Fruit fly (Drosophila melanogaster) whole organism, embryonic: ENCODE measurements around the gene Mybbp1A.

Experiments
- Bteb2 ChIP-seq: fragments of 200-800 bp; sonication (Bioruptor generic); optimal IDR thresholded peaks from 2 replicates; lab custom pipeline; 2016; ENCODE audit warnings: missing biosample characterization, missing genetic modification characterization
- CG10267 ChIP-seq: fragments of 200-800 bp; sonication (Bioruptor generic); optimal IDR thresholded peaks from 2 replicates; lab custom pipeline; 2018; ENCODE audit warnings: missing biosample characterization, mild to moderate bottlenecking, missing genetic modification characterization, moderate library complexity
- CG10431 ChIP-seq: fragments of 200-800 bp; sonication (Bioruptor generic); optimal IDR thresholded peaks from 3 replicates; lab custom pipeline; 2018; ENCODE audit warnings: missing biosample characterization, mild to moderate bottlenecking, missing genetic modification characterization
- CG13123 ChIP-seq: fragments of 200-800 bp; sonication (Bioruptor generic); optimal IDR thresholded peaks from 2 replicates; lab custom pipeline; 2016; ENCODE audit warnings: missing biosample characterization, missing genetic modification characterization
- CG14667 ChIP-seq: fragments of 200-800 bp; sonication (Bioruptor generic); IDR thresholded peaks from 2 replicates; pipeline ENCODE4 v1.3.6; 2022; ENCODE audit warnings: missing biosample characterization, missing genetic modification characterization
- CG1529 ChIP-seq: fragments of 200-800 bp; sonication (Bioruptor generic); optimal IDR thresholded peaks from 3 replicates; lab custom pipeline; 2018; ENCODE audit warnings: missing biosample characterization, missing genetic modification characterization
- CG15479 ChIP-seq: fragments of 200-800 bp; sonication (Bioruptor generic); optimal IDR thresholded peaks from 3 replicates; lab custom pipeline; 2019; ENCODE audit warnings: missing biosample characterization, mild to moderate bottlenecking, missing genetic modification characterization, moderate library complexity
- CG1603 ChIP-seq: fragments of 200-800 bp; sonication (Bioruptor generic); optimal IDR thresholded peaks from 2 replicates; lab custom pipeline; 2019; ENCODE audit warnings: missing biosample characterization, mild to moderate bottlenecking, missing genetic modification characterization, moderate library complexity
- CG16813 ChIP-seq: fragments of 200-800 bp; sonication (Bioruptor generic); IDR thresholded peaks from 3 replicates; pipeline ENCODE4 v1.3.6; 2022; ENCODE audit warnings: missing biosample characterization, missing genetic modification characterization; ENCODE audit not compliant: partially characterized antibody
- CG2712 ChIP-seq: fragments of 200-800 bp; optimal IDR thresholded peaks from 3 replicates; lab custom pipeline; 2019; ENCODE audit warnings: missing biosample characterization, mild to moderate bottlenecking, missing genetic modification characterization, moderate library complexity
- CG2875 ChIP-seq: fragments of 200-800 bp; sonication (Bioruptor generic); optimal IDR thresholded peaks from 2 replicates; lab custom pipeline; 2017; ENCODE audit warnings: missing biosample characterization, mild to moderate bottlenecking, missing genetic modification characterization, missing genetic modification reagents
- CG30020 ChIP-seq: fragments of 200-800 bp; optimal IDR thresholded peaks from 2 replicates; lab custom pipeline; 2019; ENCODE audit warnings: missing biosample characterization, mild to moderate bottlenecking, missing genetic modification characterization, moderate library complexity
- CG30403 ChIP-seq: fragments of 200-800 bp; sonication (Bioruptor generic); optimal IDR thresholded peaks from 3 replicates; lab custom pipeline; 2016; ENCODE audit warnings: missing biosample characterization, missing genetic modification characterization
- CG34376 ChIP-seq: fragments of 200-800 bp; sonication (Bioruptor generic); optimal IDR thresholded peaks from 2 replicates; lab custom pipeline; 2018; ENCODE audit warnings: missing biosample characterization, mild to moderate bottlenecking, missing genetic modification characterization
- CG4424 ChIP-seq: fragments of 200-800 bp; sonication (Bioruptor generic); optimal IDR thresholded peaks from 3 replicates; lab custom pipeline; 2016; ENCODE audit warnings: missing biosample characterization, missing genetic modification characterization
- CG6654 ChIP-seq: fragments of 200-800 bp; sonication (Bioruptor generic); optimal IDR thresholded peaks from 2 replicates; lab custom pipeline; 2017; ENCODE audit warnings: missing biosample characterization, mild to moderate bottlenecking, missing genetic modification characterization
- CG7357 ChIP-seq: fragments of 200-800 bp; sonication (Bioruptor generic); IDR thresholded peaks from 3 replicates; pipeline ENCODE4 v1.3.6; 2022; ENCODE audit warnings: missing biosample characterization, missing genetic modification characterization
- CG7745 ChIP-seq: fragments of 200-800 bp; sonication (Bioruptor generic); optimal IDR thresholded peaks from 2 replicates; lab custom pipeline; 2018; ENCODE audit warnings: missing biosample characterization, mild to moderate bottlenecking, missing genetic modification characterization, moderate library complexity
- CG8359 ChIP-seq: fragments of 200-800 bp; sonication (Bioruptor generic); optimal IDR thresholded peaks from 2 replicates; lab custom pipeline; 2017; ENCODE audit warnings: missing biosample characterization, mild to moderate bottlenecking, missing genetic modification characterization, borderline replicate concordance
- Dfd ChIP-seq, 2 experiments: fragments of >200 bp; optimal IDR thresholded peaks; 2 replicates each; lab custom pipeline; 2017; ENCODE audit warnings: missing biosample characterization in 2 of 2, missing genetic modification characterization in 2 of 2
- Dp ChIP-seq: fragments of 200-800 bp; sonication (Bioruptor generic); optimal IDR thresholded peaks from 2 replicates; lab custom pipeline; 2018; ENCODE audit warnings: missing biosample characterization, mild to moderate bottlenecking, missing genetic modification characterization, moderate library complexity
- E2f1 ChIP-seq: fragments of 200-800 bp; sonication (Bioruptor generic); IDR thresholded peaks from 2 replicates; pipeline ENCODE4 v1.3.6; 2022; ENCODE audit warnings: missing biosample characterization, missing genetic modification characterization
- E2f2 ChIP-seq: fragments of 200-800 bp; sonication (Bioruptor generic); IDR thresholded peaks from 2 replicates; pipeline ENCODE4 v1.3.6; 2022; ENCODE audit warnings: missing biosample characterization, missing genetic modification characterization
- Fer2 ChIP-seq: fragments of 200-800 bp; sonication (Bioruptor generic); optimal IDR thresholded peaks from 2 replicates; lab custom pipeline; 2018; ENCODE audit warnings: missing biosample characterization, mild to moderate bottlenecking, missing genetic modification characterization, moderate library complexity
- HLHmδ ChIP-seq: fragments of 200-800 bp; sonication (Bioruptor generic); optimal IDR thresholded peaks from 2 replicates; lab custom pipeline; 2018; ENCODE audit warnings: missing biosample characterization, mild to moderate bottlenecking, missing genetic modification characterization, moderate library complexity
- HmgZ ChIP-seq: fragments of 200-800 bp; sonication (Bioruptor generic); optimal IDR thresholded peaks from 2 replicates; lab custom pipeline; 2018; ENCODE audit warnings: missing biosample characterization, mild to moderate bottlenecking, missing genetic modification characterization
- Hr39 ChIP-seq: fragments of >200 bp; optimal IDR thresholded peaks from 2 replicates; lab custom pipeline; 2017
- MTF-1 ChIP-seq: fragments of 200-800 bp; sonication (Bioruptor generic); optimal IDR thresholded peaks from 2 replicates; lab custom pipeline; 2018; ENCODE audit warnings: missing biosample characterization, mild to moderate bottlenecking, missing genetic modification characterization, borderline replicate concordance
- Med ChIP-seq: fragments of 200-800 bp; sonication (Bioruptor generic); peaks from one replicate; lab custom pipeline; 2016; ENCODE audit warnings: missing biosample characterization, missing genetic modification characterization, mild to moderate bottlenecking, inconsistent platforms, moderate library complexity
- Neu2 ChIP-seq: fragments of 200-800 bp; sonication (Bioruptor generic); optimal IDR thresholded peaks from 3 replicates; lab custom pipeline; 2016; ENCODE audit warnings: missing biosample characterization, missing genetic modification characterization, borderline replicate concordance
- Ravus ChIP-seq: fragments of 200-800 bp; sonication (Bioruptor generic); IDR thresholded peaks from 2 replicates; pipeline ENCODE4 v1.3.6; 2022; ENCODE audit warnings: missing biosample characterization, missing genetic modification characterization
- Scr ChIP-seq: fragments of 200-800 bp; sonication (Bioruptor generic); IDR thresholded peaks from 2 replicates; pipeline ENCODE4 v1.3.6; 2022; ENCODE audit warnings: missing biosample characterization, missing genetic modification characterization; ENCODE audit not compliant: partially characterized antibody
- Ssrp ChIP-seq: fragments of 200-800 bp; sonication (Bioruptor generic); optimal IDR thresholded peaks from 2 replicates; lab custom pipeline; 2018; ENCODE audit warnings: missing biosample characterization, mild to moderate bottlenecking, missing genetic modification characterization, moderate library complexity
- Trl ChIP-seq, 3 experiments: fragments of >200 bp in 2 of 3; fragments of 200-800 bp in 1 of 3; sonication (Bioruptor generic) in 1 of 3; optimal IDR thresholded peaks; 2 replicates in 1 of 3; 3 replicates in 2 of 3; lab custom pipeline; 2016 to 2017; ENCODE audit warnings: missing biosample characterization in 1 of 3, missing genetic modification characterization in 1 of 3
- ap ChIP-seq: fragments of 200-800 bp; sonication (Bioruptor generic); IDR thresholded peaks from 2 replicates; pipeline ENCODE4 v1.3.6; 2022; ENCODE audit warnings: missing biosample characterization, missing genetic modification characterization
- bcd ChIP-seq: fragments of 200-800 bp; sonication (Bioruptor generic); optimal IDR thresholded peaks from 2 replicates; lab custom pipeline; 2017; ENCODE audit warnings: missing biosample characterization, mild to moderate bottlenecking, missing genetic modification characterization
- btn ChIP-seq: fragments of 200-800 bp; sonication (Bioruptor generic); optimal IDR thresholded peaks from 2 replicates; lab custom pipeline; 2016; ENCODE audit warnings: missing biosample characterization, missing genetic modification characterization
- cas ChIP-seq: fragments of 200-800 bp; sonication (Bioruptor generic); IDR thresholded peaks from 2 replicates; pipeline ENCODE4 v1.3.6; 2022; ENCODE audit warnings: missing biosample characterization, missing genetic modification characterization
- ci ChIP-seq: fragments of 200-800 bp; sonication (Bioruptor generic); IDR thresholded peaks from 3 replicates; pipeline ENCODE4 v1.3.6; 2022; ENCODE audit warnings: missing biosample characterization, missing genetic modification characterization
- dmrt11E ChIP-seq: fragments of 200-800 bp; sonication (Bioruptor generic); optimal IDR thresholded peaks from 3 replicates; lab custom pipeline; 2018; ENCODE audit warnings: missing biosample characterization, mild to moderate bottlenecking, missing genetic modification characterization, moderate library complexity
- en ChIP-seq: fragments of 200-800 bp; sonication (Bioruptor generic); optimal IDR thresholded peaks from 2 replicates; lab custom pipeline; 2016; ENCODE audit warnings: missing biosample characterization, missing genetic modification characterization
- fd102C ChIP-seq: fragments of 200-800 bp; sonication (Bioruptor generic); optimal IDR thresholded peaks from 2 replicates; lab custom pipeline; 2018; ENCODE audit warnings: missing biosample characterization, mild to moderate bottlenecking, missing genetic modification characterization, moderate library complexity
- gfzf ChIP-seq: fragments of 200-800 bp; sonication (Bioruptor generic); optimal IDR thresholded peaks from 2 replicates; lab custom pipeline; 2016; ENCODE audit warnings: missing biosample characterization, mild to moderate bottlenecking, missing genetic modification characterization, moderate library complexity
- mam ChIP-seq: fragments of 200-800 bp; sonication (Bioruptor generic); optimal IDR thresholded peaks from 3 replicates; lab custom pipeline; 2016; ENCODE audit warnings: missing biosample characterization, missing genetic modification characterization
- sens ChIP-seq: fragments of 200-800 bp; sonication (Bioruptor generic); peaks from one replicate; lab custom pipeline; 2016; ENCODE audit warnings: missing biosample characterization, missing genetic modification characterization
- trem ChIP-seq: fragments of 200-800 bp; optimal IDR thresholded peaks from 3 replicates; lab custom pipeline; 2019; ENCODE audit warnings: missing biosample characterization, mild to moderate bottlenecking, missing genetic modification characterization, moderate library complexity
- tup ChIP-seq: fragments of 200-800 bp; sonication (Bioruptor generic); optimal IDR thresholded peaks from 2 replicates; lab custom pipeline; 2016; ENCODE audit warnings: missing biosample characterization, mild to moderate bottlenecking, missing genetic modification characterization, moderate library complexity
- twi ChIP-seq: fragments of 200-800 bp; optimal IDR thresholded peaks from 2 replicates; lab custom pipeline; 2019; ENCODE audit warnings: missing biosample characterization, mild to moderate bottlenecking, missing genetic modification characterization, moderate library complexity
- vvl ChIP-seq: fragments of 200-800 bp; sonication (Bioruptor generic); IDR thresholded peaks from 2 replicates; pipeline ENCODE4 v1.3.6; 2022; ENCODE audit warnings: missing biosample characterization, missing genetic modification characterization
- yki ChIP-seq: fragments of >200 bp; optimal IDR thresholded peaks from 3 replicates; lab custom pipeline; 2018

The Mybbp1A gene

dm6 chrX:616761-617476, 12.7 kb upstream of the Mybbp1A start (continued):
- TF ChIP-seq ci (GFP tag; lab: Robert Waterston, UW) (0 out of 3 replicates have a peak, but pooled peaks have one; percentile 14), E2f2 (GFP tag; lab: Robert Waterston, UW) (peak; percentile 58), CG10267 (tag; lab: Kevin White, UChicago) (peak; percentile 82), twi (tag; lab: Kevin White, UChicago) (no peak), CG7745 (tag; lab: Kevin White, UChicago) (no peak), Trl (optimal IDR thresholded peaks at IDR 0.05; lab: Kevin White, UChicago) (peak; percentile 7 to 53), Trl (GFP tag; optimal IDR thresholded peaks at IDR 0.05; lab: Kevin White, UChicago) (no peak), trem (tag; lab: Kevin White, UChicago) (peak; percentile 15), Scr (GFP tag; lab: Robert Waterston, UW) (no peak), Dp (GFP tag; lab: Kevin White, UChicago) (peak; percentile 51), Med (GFP tag; lab: Kevin White, UChicago) (peak; percentile 70), CG2875 (GFP tag; lab: Kevin White, UChicago) (no peak), sens (GFP tag; lab: Kevin White, UChicago) (peak; percentile 88), CG1603 (tag; lab: Kevin White, UChicago) (peak; percentile 33), CG6654 (no peak)

- TF ChIP-seq Hr39 (lab: Kevin White, UChicago) (no peak), ap (no peak), vvl (GFP tag; lab: Robert Waterston, UW) (no peak), btn (GFP tag; lab: Kevin White, UChicago) (no peak), HLHmδ (GFP tag; lab: Kevin White, UChicago) (no peak), CG34376 (GFP tag; lab: Kevin White, UChicago) (no peak), CG30403 (no peak), CG1529 (GFP tag; lab: Kevin White, UChicago) (no peak), yki (lab: Kevin White, UChicago) (no peak), Ssrp (tag; lab: Kevin White, UChicago) (no peak), Neu2 (GFP tag; lab: Kevin White, UChicago) (no peak), Dfd (GFP tag; optimal IDR thresholded peaks at IDR 0.05; lab: Kevin White, UChicago) (no peak), Ravus (GFP tag; lab: Robert Waterston, UW) (no peak), CG10431 (no peak), CG8359 (GFP tag; lab: Kevin White, UChicago) (no peak), dmrt11E (tag; lab: Kevin White, UChicago) (no peak), CG2712 (tag; lab: Kevin White, UChicago) (peak; percentile 5), mam (GFP tag; lab: Kevin White, UChicago) (no peak), HmgZ (tag; lab: Kevin White, UChicago) (peak; percentile 41), CG13123 (GFP tag; lab: Kevin White, UChicago) (no peak), CG15479 (GFP tag; lab: Kevin White, UChicago) (no peak), CG16813 (GFP tag; lab: Robert Waterston, UW) (peak; percentile 77), Fer2 (no peak), tup (GFP tag; lab: Kevin White, UChicago) (no peak), CG30020 (tag; lab: Kevin White, UChicago) (no peak), CG14667 (GFP tag; lab: Robert Waterston, UW) (no peak), cas (no peak), Bteb2 (GFP tag; lab: Kevin White, UChicago) (no peak), fd102C (no peak), gfzf (GFP tag; lab: Kevin White, UChicago) (peak; percentile 37), CG4424 (no peak), CG7357 (GFP tag; lab: Robert Waterston, UW) (no peak), en (GFP tag; lab: Kevin White, UChicago) (no peak), bcd (GFP tag; lab: Kevin White, UChicago) (no peak), MTF-1 (no peak), E2f1 (no peak)
Measured at dm6 chrX:617477-617795, 12.1 kb upstream of the Mybbp1A start.
